Worm (Caenorhabditis elegans) whole organism, L2 larva: ENCODE measurements around the gene fbxa-118.

Experiments used
- R02D3.7 ChIP-seq: fragments of 150-350 bp; optimal IDR thresholded peaks from 2 replicates; lab custom pipeline; 2014; ENCODE audit warnings: missing biosample characterization, missing genetic modification characterization
- blmp-1 ChIP-seq: sonication (generic microtip); optimal IDR thresholded peaks from 2 replicates; lab custom pipeline; 2017; ENCODE audit warnings: missing genetic modification characterization, mild to moderate bottlenecking, missing compliant biosample characterization, antibody characterized with exemption, moderate library complexity; ENCODE audit not compliant: insufficient read depth
- ceh-16 ChIP-seq: fragments of 150-350 bp; optimal IDR thresholded peaks from 2 replicates; lab custom pipeline; 2014; ENCODE audit warnings: missing biosample characterization, missing genetic modification characterization
- mdl-1 ChIP-seq, 2 experiments: fragments of 150-350 bp in 1 of 2; sonication (generic microtip) in 1 of 2; optimal IDR thresholded peaks; 2 replicates each; lab custom pipeline; 2017; ENCODE audit warnings: missing biosample characterization in 2 of 2, missing genetic modification characterization in 2 of 2
- nhr-12 ChIP-seq: fragments of 150-350 bp; optimal IDR thresholded peaks from 2 replicates; lab custom pipeline; 2014; ENCODE audit warnings: missing biosample characterization, missing genetic modification characterization
- peb-1 ChIP-seq: fragments of 150-350 bp; optimal IDR thresholded peaks from 2 replicates; lab custom pipeline; 2014; ENCODE audit warnings: missing biosample characterization, missing genetic modification characterization

ce11 chrV:19743794-19744193 lies 33.3 kb downstream of the fbxa-118 start:
- TF ChIP-seq mdl-1 (tag; optimal IDR thresholded peaks at IDR 0.05; lab: Kevin White, UChicago), result no peak
- no peak for TF ChIP-seq blmp-1
- no peak for TF ChIP-seq peb-1 (tag; lab: Kevin White, UChicago)
- TF ChIP-seq nhr-12 (tag; lab: Kevin White, UChicago), result no peak
- TF ChIP-seq R02D3.7 (tag; lab: Kevin White, UChicago), result no peak
- TF ChIP-seq ceh-16, result no peak
